Worm (Caenorhabditis elegans) whole organism, late embryonic: Measurements from ENCODE around the gene bub-3.

ENCODE experiments used
- K02D7.2 ChIP-seq: sonication (generic microtip); optimal IDR thresholded peaks from 2 replicates; lab custom pipeline; 2017; ENCODE audit warnings: mild to moderate bottlenecking, missing genetic modification characterization, missing compliant biosample characterization
- K09A11.1 ChIP-seq: sonication (generic microtip); optimal IDR thresholded peaks from 2 replicates; lab custom pipeline; 2017; ENCODE audit warnings: antibody characterized with exemption, mild to moderate bottlenecking, missing genetic modification characterization, missing compliant biosample characterization; ENCODE audit not compliant: insufficient read depth
- ama-1 ChIP-seq: fragments of 150-350 bp; optimal IDR thresholded peaks from 2 replicates; lab custom pipeline; 2014
- ceh-14 ChIP-seq: sonication (generic microtip); optimal IDR thresholded peaks from 2 replicates; lab custom pipeline; 2016; ENCODE audit warnings: missing genotype, missing genetic modification characterization, missing compliant biosample characterization
- ceh-19 ChIP-seq: fragments of 200-800 bp; sonication (Bioruptor generic); optimal IDR thresholded peaks from 2 replicates; lab custom pipeline; 2018; ENCODE audit warnings: mild to moderate bottlenecking, missing genetic modification characterization, missing compliant biosample characterization
- ceh-24 ChIP-seq: sonication (generic microtip); optimal IDR thresholded peaks from 2 replicates; lab custom pipeline; 2016; ENCODE audit warnings: mild to moderate bottlenecking, missing genetic modification characterization, missing compliant biosample characterization
- ceh-30 ChIP-seq: fragments of 150-350 bp; optimal IDR thresholded peaks from 2 replicates; lab custom pipeline; 2014; ENCODE audit warnings: missing biosample characterization, missing genetic modification characterization
- ceh-31 ChIP-seq: sonication (generic microtip); optimal IDR thresholded peaks from 2 replicates; lab custom pipeline; 2016; ENCODE audit warnings: missing genetic modification characterization, missing compliant biosample characterization
- ceh-34 ChIP-seq: sonication (generic microtip); optimal IDR thresholded peaks from 2 replicates; lab custom pipeline; 2016; ENCODE audit warnings: mild to moderate bottlenecking, missing genetic modification characterization, missing compliant biosample characterization
- ceh-45 ChIP-seq: fragments of 200-800 bp; sonication (Bioruptor generic); IDR thresholded peaks from 2 replicates; pipeline ENCODE4 v1.3.6; 2022; ENCODE audit warnings: missing genetic modification reagents, missing genetic modification characterization, missing compliant biosample characterization
- che-1 ChIP-seq: sonication (generic microtip); optimal IDR thresholded peaks from 2 replicates; lab custom pipeline; 2016; ENCODE audit warnings: mild to moderate bottlenecking, missing genetic modification characterization, missing compliant biosample characterization
- dmd-4 ChIP-seq: sonication (generic microtip); optimal IDR thresholded peaks from 2 replicates; lab custom pipeline; 2016; ENCODE audit warnings: borderline replicate concordance, missing genetic modification characterization, missing compliant biosample characterization
- dve-1 ChIP-seq: sonication (generic microtip); optimal IDR thresholded peaks from 2 replicates; lab custom pipeline; 2017; ENCODE audit warnings: antibody characterized with exemption, mild to moderate bottlenecking, missing genetic modification characterization, missing compliant biosample characterization
- elt-2 ChIP-seq: sonication (generic microtip); optimal IDR thresholded peaks from 2 replicates; lab custom pipeline; 2016; ENCODE audit warnings: missing genetic modification reagents, missing genetic modification characterization, missing compliant biosample characterization
- eyg-1 ChIP-seq: sonication (generic microtip); optimal IDR thresholded peaks from 2 replicates; lab custom pipeline; 2016; ENCODE audit warnings: missing genotype, missing genetic modification characterization, missing compliant biosample characterization
- gmeb-2 ChIP-seq: sonication (generic microtip); optimal IDR thresholded peaks from 2 replicates; lab custom pipeline; 2016; ENCODE audit warnings: missing genetic modification characterization, inconsistent platforms, missing compliant biosample characterization
- hlh-30 ChIP-seq: sonication (generic microtip); optimal IDR thresholded peaks from 2 replicates; lab custom pipeline; 2017; ENCODE audit warnings: antibody characterized with exemption, missing genetic modification characterization, missing compliant biosample characterization; ENCODE audit not compliant: insufficient read depth
- hlh-8 ChIP-seq: sonication (generic microtip); optimal IDR thresholded peaks from 2 replicates; lab custom pipeline; 2016; ENCODE audit warnings: missing genotype, missing genetic modification characterization, missing compliant biosample characterization
- lim-6 ChIP-seq: sonication (generic microtip); optimal IDR thresholded peaks from 2 replicates; lab custom pipeline; 2016; ENCODE audit warnings: missing genetic modification characterization, missing compliant biosample characterization
- nhr-11 ChIP-seq: fragments of 150-350 bp; optimal IDR thresholded peaks from 2 replicates; lab custom pipeline; 2014; ENCODE audit warnings: missing biosample characterization, missing genetic modification characterization
- nhr-232 ChIP-seq: sonication (generic microtip); optimal IDR thresholded peaks from 2 replicates; lab custom pipeline; 2016; ENCODE audit warnings: missing genetic modification characterization, missing compliant biosample characterization
- odd-2 ChIP-seq: sonication (generic microtip); optimal IDR thresholded peaks from 2 replicates; lab custom pipeline; 2017; ENCODE audit warnings: antibody characterized with exemption, mild to moderate bottlenecking, missing genetic modification characterization, missing compliant biosample characterization
- pag-3 ChIP-seq: sonication (generic microtip); optimal IDR thresholded peaks from 2 replicates; lab custom pipeline; 2016; ENCODE audit warnings: missing compliant biosample characterization, missing genetic modification characterization, borderline replicate concordance
- pax-1 ChIP-seq: fragments of 150-350 bp; optimal IDR thresholded peaks from 2 replicates; lab custom pipeline; 2014; ENCODE audit warnings: missing biosample characterization, missing genetic modification characterization
- pqm-1 ChIP-seq: sonication (generic microtip); optimal IDR thresholded peaks from 2 replicates; lab custom pipeline; 2016; ENCODE audit warnings: missing genetic modification characterization, missing compliant biosample characterization
- rnt-1 ChIP-seq: sonication (generic microtip); optimal IDR thresholded peaks from 2 replicates; lab custom pipeline; 2016; ENCODE audit warnings: missing genetic modification characterization, missing compliant biosample characterization
- sox-2 ChIP-seq: fragments of 200-800 bp; sonication (Bioruptor generic); IDR thresholded peaks from 2 replicates; pipeline ENCODE4 v1.3.6; 2022; ENCODE audit warnings: missing genetic modification reagents, missing genetic modification characterization, missing compliant biosample characterization
- ttx-3 ChIP-seq: sonication (generic microtip); optimal IDR thresholded peaks from 2 replicates; lab custom pipeline; 2016; ENCODE audit warnings: missing genetic modification reagents, missing genetic modification characterization, missing compliant biosample characterization
- unc-42 ChIP-seq: sonication (generic microtip); optimal IDR thresholded peaks from 2 replicates; lab custom pipeline; 2016; ENCODE audit warnings: missing genotype, missing genetic modification characterization, missing compliant biosample characterization
- unc-55 ChIP-seq: sonication (generic microtip); optimal IDR thresholded peaks from 2 replicates; lab custom pipeline; 2017; ENCODE audit warnings: missing biosample characterization, missing genetic modification reagents, missing genetic modification characterization

bub-3 gene

ce11 chrII:13758108-13758507 is 32.2 kb downstream of the bub-3 start, which contains the start of gene arrd-13:
Gene arrd-13 (plus strand): TSS chrII:13758408.
- TF ChIP-seq ttx-3 (tag; lab: Kevin White, UChicago) (no peak), K02D7.2 (tag; lab: Kevin White, UChicago) (no peak), K09A11.1 (tag; lab: Kevin White, UChicago) (no peak), ceh-31 (tag; lab: Kevin White, UChicago) (no peak), ceh-30 (tag; lab: Kevin White, UChicago) (no peak), ama-1 (lab: Kevin White, UChicago) (no peak), lim-6 (tag; lab: Kevin White, UChicago) (no peak), pag-3 (tag; lab: Kevin White, UChicago) (no peak), pqm-1 (tag; lab: Kevin White, UChicago) (no peak)

- TF ChIP-seq pag-3 (tag; lab: Kevin White, UChicago) (no peak), dmd-4 (no peak), pax-1 (tag; lab: Kevin White, UChicago) (no peak), eyg-1 (tag; lab: Kevin White, UChicago) (no peak), elt-2 (tag; lab: Kevin White, UChicago) (no peak), ttx-3 (tag; lab: Kevin White, UChicago) (no peak), ceh-14 (tag; lab: Kevin White, UChicago) (no peak), hlh-8 (no peak), unc-55 (no peak), K02D7.2 (tag; lab: Kevin White, UChicago) (no peak), unc-42 (tag; lab: Kevin White, UChicago) (no peak), nhr-11 (no peak), gmeb-2 (tag; lab: Kevin White, UChicago) (no peak), sox-2 (no peak), ceh-24 (tag; lab: Kevin White, UChicago) (no peak), che-1 (tag; lab: Kevin White, UChicago) (no peak), odd-2 (no peak)
These were observed 37.2 kb downstream of the bub-3 start, which contains the start of gene arrd-11 for ce11 chrII:13763009-13763468. Gene arrd-11 (plus strand): TSS chrII:13763418.

ce11 chrII:13765952-13766351 is 40.1 kb downstream of the bub-3 start, which contains the start of gene arrd-12:
Gene arrd-12 (plus strand): TSS chrII:13766252.
- TF ChIP-seq ceh-34 (tag; lab: Kevin White, UChicago) (no peak), hlh-30 (tag; lab: Kevin White, UChicago) (no peak), ceh-45 (GFP tag; lab: Robert Waterston, UW) (no peak), nhr-232 (tag; lab: Kevin White, UChicago) (no peak), rnt-1 (tag; lab: Kevin White, UChicago) (no peak), ceh-19 (GFP tag; lab: Kevin White, UChicago) (no peak)
- TF ChIP-seq, all 69 proteins: peak for 0

- TF ChIP-seq elt-2 (tag; lab: Kevin White, UChicago) = peak; percentile 44
- no peak for TF ChIP-seq dve-1 (tag; lab: Kevin White, UChicago)
These were observed 45.5 kb downstream of the bub-3 start, which contains the start of gene C01B9.1 for ce11 chrII:13771335-13771734. Gene C01B9.1 (plus strand): TSS chrII:13771575.
